Fruit fly (Drosophila melanogaster): ENCODE data around the gene sw.

sw gene

dm6 chrX:20235794-20236513, at the start of gene sw (continued):
- TF ChIP-seq CG32532 (GFP tag; IDR thresholded peaks at IDR 0.05) (peak; percentile 79), mam (GFP tag; optimal IDR thresholded peaks at IDR 0.05) (peak; percentile 74), CG10979 (tag; optimal IDR thresholded peaks at IDR 0.05) (peak; percentile 46), CG16813 (GFP tag; IDR thresholded peaks at IDR 0.05; ENCODE audit: partially characterized antibody) (peak; percentile 96), sob (GFP tag; IDR thresholded peaks at IDR 0.05) (peak; percentile 79), CG16863 (GFP tag; optimal IDR thresholded peaks at IDR 0.05) (peak; percentile 37), Hr3 (GFP tag; optimal IDR thresholded peaks at IDR 0.05) (peak; percentile 35), wdn (GFP tag; IDR thresholded peaks at IDR 0.05) (peak; percentile 61; the same call in 1 of the 2 replicates), CG17612 (GFP tag; IDR thresholded peaks at IDR 0.05) (no peak), ken (GFP tag; IDR thresholded peaks at IDR 0.05) (0 out of 3 replicates have a peak, but pooled peaks have one; percentile 49), dan (GFP tag; IDR thresholded peaks at IDR 0.05) (no peak), shn (GFP tag; optimal IDR thresholded peaks at IDR 0.05) (peak; percentile 65), CG13424 (tag; optimal IDR thresholded peaks at IDR 0.05) (peak; percentile 80), sug (tag; optimal IDR thresholded peaks at IDR 0.05) (peak; percentile 71), CG18262 (tag; optimal IDR thresholded peaks at IDR 0.05) (peak; percentile 47), CG12219 (GFP tag; optimal IDR thresholded peaks at IDR 0.05) (peak; percentile 18), CG4820 (GFP tag; optimal IDR thresholded peaks at IDR 0.05) (peak; percentile 41), Hr51 (GFP tag; optimal IDR thresholded peaks at IDR 0.05) (peak; percentile 73 to 80), lov (optimal IDR thresholded peaks at IDR 0.05) (no peak), lov (GFP tag; IDR thresholded peaks at IDR 0.05) (no peak), E2f1 (GFP tag; IDR thresholded peaks at IDR 0.05) (peak; percentile 54), twi (tag; optimal IDR thresholded peaks at IDR 0.05) (peak; percentile 63), Ets97D (GFP tag; optimal IDR thresholded peaks at IDR 0.05) (peak; percentile 48), CG8924 (tag; optimal IDR thresholded peaks at IDR 0.05) (peak; percentile 63), exex (tag; optimal IDR thresholded peaks at IDR 0.05) (no peak), slbo (GFP tag; IDR thresholded peaks at IDR 0.05) (peak; percentile 85), wek (GFP tag; optimal IDR thresholded peaks at IDR 0.05) (peak; percentile 17), Ada2b (GFP tag; IDR thresholded peaks at IDR 0.05) (peak; percentile 62), CG11085 (GFP tag; IDR thresholded peaks at IDR 0.05) (peak; percentile 56; the same call in 1 of the 2 replicates), Bgb (GFP tag; IDR thresholded peaks at IDR 0.05; ENCODE audit: partially characterized antibody) (peak; percentile 87), CG4404 (GFP tag; IDR thresholded peaks at IDR 0.05) (peak; percentile 81), bbx (GFP tag; IDR thresholded peaks at IDR 0.05; ENCODE audit: partially characterized antibody) (peak; percentile 85), CG7839 (tag; optimal IDR thresholded peaks at IDR 0.05) (peak; percentile 63), nmo (GFP tag; optimal IDR thresholded peaks at IDR 0.05) (peak; percentile 80), gro (GFP tag; optimal IDR thresholded peaks at IDR 0.05) (peak; percentile 23), CG10959 (GFP tag; IDR thresholded peaks at IDR 0.05) (no peak), chn (GFP tag; optimal IDR thresholded peaks at IDR 0.05) (peak; percentile 41), ro (GFP tag; IDR thresholded peaks at IDR 0.05) (no peak), CG1602 (GFP tag; optimal IDR thresholded peaks at IDR 0.05) (peak; percentile 25), zfh1 (GFP tag; IDR thresholded peaks at IDR 0.05) (peak; percentile 77), disco-r (GFP tag; optimal IDR thresholded peaks at IDR 0.05) (no peak), NFAT (GFP tag; IDR thresholded peaks at IDR 0.05) (peak; percentile 77), dm (GFP tag; optimal IDR thresholded peaks at IDR 0.05) (peak; percentile 36), Sry-δ (GFP tag; optimal IDR thresholded peaks at IDR 0.05) (peak; percentile 93), CG34422 (GFP tag; IDR thresholded peaks at IDR 0.05) (peak; percentile 78; the same call in 1 of the 3 replicates), CG6272 (GFP tag; IDR thresholded peaks at IDR 0.05) (peak; percentile 81), peb (GFP tag; IDR thresholded peaks at IDR 0.05) (0 out of 2 replicates have a peak, but pooled peaks have one; percentile 23), jumu (GFP tag; optimal IDR thresholded peaks at IDR 0.05) (peak; percentile 60), CG13894 (tag; optimal IDR thresholded peaks at IDR 0.05) (peak; percentile 13), CG10147 (GFP tag; optimal IDR thresholded peaks at IDR 0.05) (peak; percentile 46)

Data from whole organism, embryonic.